Worm (Caenorhabditis elegans) whole organism, dauer: Measurements from ENCODE around the gene kcnl-3.

Source experiments
- unc-62 ChIP-seq: sonication (generic microtip); optimal IDR thresholded peaks from 2 replicates; lab custom pipeline; 2017; ENCODE audit warnings: missing biosample characterization, missing genetic modification reagents, missing genetic modification characterization

Gene kcnl-3

DNA sequence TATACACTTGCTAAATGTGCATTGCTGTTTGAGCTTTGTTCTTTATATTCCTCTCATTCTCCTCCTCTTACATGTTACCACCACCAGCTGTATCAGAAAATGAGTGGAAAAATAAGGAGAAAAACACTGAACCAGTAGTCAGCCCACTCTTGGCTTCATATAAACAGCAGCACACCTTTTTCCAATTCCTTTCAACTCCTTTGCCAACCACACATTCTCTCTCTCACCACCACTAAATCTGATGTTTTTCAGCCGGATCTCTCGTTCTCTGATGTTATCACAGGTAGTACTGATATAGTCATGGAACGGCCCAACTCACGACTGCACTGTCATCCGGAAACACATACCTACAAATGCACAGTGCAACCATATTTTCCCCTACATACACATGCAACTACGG lies at the start of gene kcnl-3:
Gene kcnl-3 (plus strand): TSS at position 301 of the 400 bp plus-strand sequence.
- TF ChIP-seq unc-62 (GFP tag; lab: Kevin White, UChicago): no peak

DNA sequence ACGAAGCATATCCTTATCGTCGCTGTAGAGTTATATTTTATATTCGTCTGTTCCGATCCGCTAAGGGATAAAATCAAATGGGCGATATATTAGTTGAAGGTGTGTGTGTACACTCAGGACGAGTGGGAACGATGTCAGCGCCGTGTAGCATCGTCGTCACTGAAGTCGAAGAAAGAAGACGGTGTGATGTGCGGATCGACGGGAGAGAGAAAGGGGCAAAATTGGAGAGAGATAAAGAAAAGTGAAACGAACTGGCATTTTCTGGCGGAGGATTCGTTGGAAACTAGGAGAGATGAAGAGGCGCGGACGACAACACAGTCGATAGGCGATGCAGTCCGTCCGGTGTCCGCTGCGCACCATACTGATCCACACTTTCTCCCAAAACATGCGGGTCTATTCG lies 48.7 kb upstream of the kcnl-3 start, which contains the start of gene C26B9.3:
Gene C26B9.3 (plus strand): TSS at position 343 of the 400 bp plus-strand sequence.
- TF ChIP-seq unc-62 (GFP tag; lab: Kevin White, UChicago): no peak

ce11 chrX:5339357-5339756 lies 47.3 kb upstream of the kcnl-3 start:
- TF ChIP-seq unc-62 (GFP tag; lab: Kevin White, UChicago): no peak

ce11 chrX:5339889-5340288 lies 46.8 kb upstream of the kcnl-3 start, which contains the start of gene C26B9.2:
Gene C26B9.2 (plus strand): TSS chrX:5340189.
- TF ChIP-seq unc-62 (GFP tag; lab: Kevin White, UChicago): no peak

DNA sequence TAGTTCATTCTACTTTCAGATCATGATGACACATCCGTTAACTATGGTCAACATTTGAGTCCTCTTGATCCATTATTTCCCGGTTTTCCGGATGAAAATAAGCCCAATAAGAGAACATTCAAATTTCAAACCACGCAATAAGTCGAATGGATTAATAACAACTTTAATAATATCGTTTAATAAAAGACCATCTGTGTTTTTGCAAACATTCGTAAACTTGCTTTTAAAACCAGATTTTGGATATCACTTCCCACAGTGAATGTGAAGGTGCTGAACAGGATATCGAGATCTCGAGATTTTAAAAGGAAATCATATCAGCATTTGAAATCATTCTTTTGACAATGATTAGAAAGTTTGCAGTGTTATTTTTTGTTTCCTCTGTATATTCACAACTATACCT lies 44.7 kb upstream of the kcnl-3 start, which contains the start of gene C26B9.7:
Gene C26B9.7 (plus strand): TSS at position 301 of the 400 bp plus-strand sequence.
- no peak for TF ChIP-seq unc-62 (GFP tag; lab: Kevin White, UChicago)

- TF ChIP-seq unc-62 (GFP tag; lab: Kevin White, UChicago): no peak
Measured at ce11 chrX:5344287-5344686, 42.4 kb upstream of the kcnl-3 start, which contains the start of gene C26B9.1. Gene C26B9.1 (plus strand): TSS chrX:5344587.

DNA sequence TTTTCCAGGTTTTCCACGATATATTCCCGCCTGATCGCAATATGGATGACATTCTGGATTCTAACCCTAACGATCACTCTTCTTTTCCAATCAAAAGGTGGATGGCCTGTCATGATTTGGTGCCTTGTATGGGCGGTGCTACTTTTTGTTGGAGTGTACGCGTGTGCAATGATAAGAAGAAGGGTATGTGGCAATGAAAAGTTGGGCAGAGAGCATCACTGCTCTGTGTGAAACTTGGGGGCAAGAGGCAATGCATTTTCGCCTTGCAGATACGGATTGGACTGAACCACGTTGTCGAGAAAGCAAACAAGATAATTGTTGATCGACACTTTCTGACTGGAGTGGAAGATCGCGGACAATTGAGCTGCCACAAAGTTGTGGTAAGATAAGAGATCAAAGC lies 40.4 kb upstream of the kcnl-3 start:
- TF ChIP-seq unc-62 (GFP tag; lab: Kevin White, UChicago): no peak

- no peak for TF ChIP-seq unc-62 (GFP tag; lab: Kevin White, UChicago)
Measured at ce11 chrX:5347856-5348255, 38.8 kb upstream of the kcnl-3 start.

ce11 chrX:5348529-5349148 lies 38.0 kb upstream of the kcnl-3 start, which contains the start of gene syx-3:
Gene syx-3 (plus strand): TSS chrX:5349098.
- no peak for TF ChIP-seq unc-62 (GFP tag; lab: Kevin White, UChicago)

- no peak for TF ChIP-seq unc-62 (GFP tag; lab: Kevin White, UChicago)
Measured at ce11 chrX:5354022-5354876, 32.4 kb upstream of the kcnl-3 start, which contains the start of gene pfn-2. Gene pfn-2 (minus strand): TSS chrX:5354072.

DNA sequence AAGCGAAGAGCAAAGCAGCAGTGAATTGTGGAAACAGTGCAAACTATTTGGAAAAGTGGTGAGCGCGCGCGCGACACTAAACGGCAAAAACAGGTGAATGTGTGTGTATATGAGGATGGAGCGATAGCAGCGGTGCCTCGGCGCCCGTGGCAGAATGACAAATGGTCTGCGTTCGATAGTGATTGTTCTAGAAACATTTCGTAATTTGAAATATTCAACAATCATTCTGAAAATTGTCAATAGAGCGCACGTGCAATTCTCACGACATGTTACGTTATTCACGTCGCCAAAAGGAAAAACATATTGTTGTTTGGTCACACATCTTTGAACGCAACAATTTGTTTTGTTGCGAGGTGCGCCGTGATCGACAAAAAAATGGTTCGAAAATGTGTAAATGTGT lies 31.4 kb upstream of the kcnl-3 start:
- no peak for TF ChIP-seq unc-62 (GFP tag; lab: Kevin White, UChicago)

DNA sequence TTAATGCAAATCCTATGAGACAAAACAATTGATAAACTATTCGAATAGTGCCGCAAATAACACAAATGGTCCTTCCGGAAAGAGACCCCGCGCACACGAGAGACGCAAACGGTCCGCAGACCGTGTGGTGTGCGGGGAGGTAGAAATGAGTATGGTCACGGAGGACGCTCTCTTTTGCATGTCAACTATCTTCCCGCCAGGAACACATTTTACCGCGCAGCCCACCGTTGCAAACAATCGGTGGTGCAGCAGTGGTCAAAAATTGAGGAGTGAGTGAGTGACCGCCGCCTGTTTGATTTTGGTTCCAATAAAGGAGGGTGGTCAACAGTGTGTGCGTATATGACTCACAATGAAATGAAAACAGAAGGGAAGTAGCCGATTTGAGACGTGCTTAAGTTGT lies 26.0 kb upstream of the kcnl-3 start:
- TF ChIP-seq unc-62 (GFP tag; lab: Kevin White, UChicago): no peak

DNA sequence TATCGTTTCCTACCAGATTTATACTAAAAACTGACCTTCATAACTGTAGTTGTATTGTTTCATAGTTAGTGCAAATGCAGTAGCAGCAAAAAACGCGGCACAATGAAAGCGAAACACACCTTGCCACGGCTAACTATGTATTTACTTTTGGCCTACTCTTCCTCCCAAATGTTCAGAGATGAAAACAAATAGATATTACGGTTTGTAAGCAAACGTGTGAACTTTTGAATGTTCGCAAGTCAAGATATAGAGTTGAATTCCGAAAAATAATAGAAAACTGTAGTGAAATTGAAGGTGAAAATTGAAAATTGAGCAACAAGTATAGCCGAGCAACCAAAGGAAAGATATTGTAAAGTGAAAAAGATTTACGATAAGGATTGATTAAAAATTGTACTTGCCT lies 22.4 kb upstream of the kcnl-3 start, which contains the start of gene chtl-1:
Gene chtl-1 (minus strand): TSS at position 101 of the 400 bp plus-strand sequence.
- TF ChIP-seq unc-62 (GFP tag; lab: Kevin White, UChicago): no peak

DNA sequence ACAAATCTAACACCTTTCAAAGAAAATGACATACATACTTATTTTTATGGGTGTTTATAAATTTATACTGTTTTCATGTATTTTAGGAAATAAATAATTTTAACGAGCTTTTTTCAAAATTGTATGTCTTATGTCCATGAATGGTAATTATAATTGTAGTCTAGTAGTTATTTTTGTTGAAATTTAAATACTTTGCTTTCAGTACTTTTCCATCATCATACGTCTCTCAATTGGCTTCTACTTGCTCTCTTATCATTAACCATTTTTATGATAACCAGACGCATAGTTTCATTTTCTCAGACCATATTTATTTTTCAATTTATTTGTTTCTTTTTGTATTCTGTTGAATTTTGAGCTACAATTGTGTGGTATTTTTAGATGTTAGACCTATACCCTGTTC lies 21.2 kb upstream of the kcnl-3 start, which contains the start of gene F35C8.5:
Gene F35C8.5 (plus strand): TSS at position 377 of the 400 bp plus-strand sequence.
- no peak for TF ChIP-seq unc-62 (GFP tag; lab: Kevin White, UChicago)

ce11 chrX:5366613-5367012 lies 20.0 kb upstream of the kcnl-3 start:
- no peak for TF ChIP-seq unc-62 (GFP tag; lab: Kevin White, UChicago)

- no peak for TF ChIP-seq unc-62 (GFP tag; lab: Kevin White, UChicago)
Measured at ce11 chrX:5368220-5368619, 18.4 kb upstream of the kcnl-3 start, which contains the start of gene jkk-1. Gene jkk-1 (plus strand): TSS chrX:5368468.
